Worm (Caenorhabditis elegans) whole organism, L3 larva: ENCODE measurements around the gene dcaf-13.

ENCODE experiments used
- R02D3.7 ChIP-seq: fragments of 150-350 bp; optimal IDR thresholded peaks from 2 replicates; lab custom pipeline; 2014; ENCODE audit warnings: missing biosample characterization, missing genetic modification characterization
- ZK546.5 ChIP-seq: sonication (generic microtip); optimal IDR thresholded peaks from 2 replicates; lab custom pipeline; 2017; ENCODE audit warnings: missing biosample characterization, missing genetic modification characterization
- ama-1 ChIP-seq: fragments of 150-350 bp; optimal IDR thresholded peaks from 2 replicates; lab custom pipeline; 2018
- ceh-16 ChIP-seq: sonication (generic microtip); optimal IDR thresholded peaks from 2 replicates; lab custom pipeline; 2017; ENCODE audit warnings: missing biosample characterization, missing genetic modification characterization
- ceh-28 ChIP-seq: fragments of 150-350 bp; optimal IDR thresholded peaks from 2 replicates; lab custom pipeline; 2014; ENCODE audit warnings: missing biosample characterization, missing genetic modification reagents, missing genetic modification characterization
- ceh-9 ChIP-seq: sonication (generic microtip); optimal IDR thresholded peaks from 2 replicates; lab custom pipeline; 2018; ENCODE audit warnings: missing biosample characterization, missing genetic modification characterization
- egl-27 ChIP-seq: sonication (generic microtip); optimal IDR thresholded peaks from 4 replicates; lab custom pipeline; 2017; ENCODE audit warnings: missing biosample characterization, missing genetic modification reagents, missing genetic modification characterization
- elt-1 ChIP-seq: fragments of 150-350 bp; optimal IDR thresholded peaks from 2 replicates; lab custom pipeline; 2014; ENCODE audit warnings: missing biosample characterization, missing genetic modification characterization
- elt-2 ChIP-seq: sonication (generic microtip); optimal IDR thresholded peaks from 2 replicates; lab custom pipeline; 2016; ENCODE audit warnings: missing genetic modification reagents, mild to moderate bottlenecking, missing genetic modification characterization, missing compliant biosample characterization
- elt-3 ChIP-seq, 3 experiments: fragments of 150-350 bp in 1 of 3; sonication (generic microtip) in 2 of 3; optimal IDR thresholded peaks; 2 replicates in 2 of 3; 4 replicates in 1 of 3; lab custom pipeline; 2014 to 2017; ENCODE audit warnings: missing biosample characterization in 3 of 3, missing genetic modification characterization in 3 of 3
- fkh-2 ChIP-seq: fragments of 150-350 bp; optimal IDR thresholded peaks from 2 replicates; lab custom pipeline; 2014; ENCODE audit warnings: missing biosample characterization, missing genetic modification reagents, missing genetic modification characterization
- fos-1 ChIP-seq: fragments of 150-350 bp; optimal IDR thresholded peaks from 2 replicates; lab custom pipeline; 2014; ENCODE audit warnings: missing biosample characterization, missing genetic modification characterization
- jun-1 ChIP-seq: fragments of 150-350 bp; optimal IDR thresholded peaks from 2 replicates; lab custom pipeline; 2014; ENCODE audit warnings: missing biosample characterization, missing genetic modification reagents, missing genetic modification characterization
- lin-15B ChIP-seq: fragments of 150-350 bp; optimal IDR thresholded peaks from 2 replicates; lab custom pipeline; 2014; ENCODE audit warnings: missing biosample characterization, missing genetic modification characterization
- lin-39 ChIP-seq: fragments of 150-350 bp; optimal IDR thresholded peaks from 2 replicates; lab custom pipeline; 2018; ENCODE audit warnings: missing biosample characterization, missing genetic modification reagents, missing genetic modification characterization
- mml-1 ChIP-seq: fragments of 150-350 bp; sonication (generic microtip); optimal IDR thresholded peaks from 3 replicates; lab custom pipeline; 2014; ENCODE audit warnings: missing biosample characterization, missing genetic modification characterization
- nfya-1 ChIP-seq: sonication (generic microtip); optimal IDR thresholded peaks from 2 replicates; lab custom pipeline; 2017; ENCODE audit warnings: missing genetic modification characterization, mild to moderate bottlenecking, missing compliant biosample characterization, antibody characterized with exemption, moderate library complexity; ENCODE audit not compliant: insufficient read depth
- nhr-12 ChIP-seq: fragments of 150-350 bp; optimal IDR thresholded peaks from 2 replicates; lab custom pipeline; 2014; ENCODE audit warnings: missing biosample characterization, missing genetic modification characterization
- nhr-23 ChIP-seq: fragments of 150-350 bp; optimal IDR thresholded peaks from 2 replicates; lab custom pipeline; 2014; ENCODE audit warnings: missing biosample characterization, missing genetic modification reagents, missing genetic modification characterization
- nhr-237 ChIP-seq: fragments of 150-350 bp; optimal IDR thresholded peaks from 2 replicates; lab custom pipeline; 2014; ENCODE audit warnings: missing biosample characterization, missing genetic modification characterization
- nhr-25 ChIP-seq: sonication (generic microtip); optimal IDR thresholded peaks from 2 replicates; lab custom pipeline; 2017; ENCODE audit warnings: missing biosample characterization, missing genetic modification characterization
- nhr-28 ChIP-seq: fragments of 150-350 bp; optimal IDR thresholded peaks from 2 replicates; lab custom pipeline; 2014; ENCODE audit warnings: missing biosample characterization, missing genetic modification characterization
- nhr-43 ChIP-seq: sonication (generic microtip); optimal IDR thresholded peaks from 2 replicates; lab custom pipeline; 2016; ENCODE audit warnings: mild to moderate bottlenecking, missing genetic modification characterization, missing compliant biosample characterization; ENCODE audit not compliant: poor library complexity, severe bottlenecking
- nhr-77 ChIP-seq: fragments of 150-350 bp; optimal IDR thresholded peaks from 2 replicates; lab custom pipeline; 2014; ENCODE audit warnings: missing biosample characterization, missing genetic modification characterization
- pqm-1 ChIP-seq: fragments of 150-350 bp; optimal IDR thresholded peaks from 2 replicates; lab custom pipeline; 2017; ENCODE audit warnings: missing biosample characterization, missing genetic modification characterization, inconsistent platforms
- skn-1 ChIP-seq: fragments of 150-350 bp; optimal IDR thresholded peaks from 2 replicates; lab custom pipeline; 2014; ENCODE audit warnings: missing biosample characterization, missing genetic modification characterization
- snpc-4 ChIP-seq: fragments of 150-350 bp; optimal IDR thresholded peaks from 2 replicates; lab custom pipeline; 2014; ENCODE audit warnings: missing biosample characterization, missing genetic modification characterization
- tbx-2 ChIP-seq: sonication (generic microtip); optimal IDR thresholded peaks from 2 replicates; lab custom pipeline; 2016; ENCODE audit warnings: mild to moderate bottlenecking, missing genetic modification characterization, missing compliant biosample characterization
- zag-1 ChIP-seq: fragments of 150-350 bp; optimal IDR thresholded peaks from 2 replicates; lab custom pipeline; 2014; ENCODE audit warnings: missing biosample characterization, missing genetic modification characterization
- ztf-4 ChIP-seq: fragments of 150-350 bp; optimal IDR thresholded peaks from 2 replicates; lab custom pipeline; 2014; ENCODE audit warnings: missing biosample characterization, missing genetic modification characterization

The dcaf-13 gene

DNA sequence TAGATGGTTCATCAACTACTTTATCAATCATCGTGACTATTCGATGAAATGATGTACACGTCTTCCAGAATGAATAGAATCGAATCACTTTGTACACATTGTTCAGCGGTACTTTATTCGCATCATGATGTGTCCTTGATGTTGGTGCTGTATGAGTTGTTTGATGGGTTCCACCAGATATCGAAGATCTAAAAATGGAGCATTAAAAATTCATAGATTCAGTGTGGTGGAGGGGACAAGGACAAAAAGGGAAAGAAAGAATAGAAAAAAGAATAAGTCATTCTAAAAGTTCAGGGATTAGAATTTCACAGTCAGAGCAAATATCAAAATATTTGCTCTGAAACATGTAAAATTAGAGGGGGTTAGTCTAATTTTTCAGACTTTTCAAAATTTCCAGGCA is 20.1 kb upstream of the dcaf-13 start:
- TF ChIP-seq pqm-1 (no peak), nhr-237 (tag; lab: Kevin White, UChicago) (no peak), ZK546.5 (tag; lab: Kevin White, UChicago) (no peak), ceh-9 (tag; lab: Kevin White, UChicago) (no peak), nhr-25 (no peak), nhr-23 (tag; lab: Kevin White, UChicago) (no peak), ama-1 (no peak), egl-27 (no peak)

ce11 chrII:4441278-4441677 is 16.6 kb upstream of the dcaf-13 start:
- TF ChIP-seq nhr-23 (tag; lab: Kevin White, UChicago), result no peak
- peak; percentile 93 for TF ChIP-seq nfya-1 (tag; lab: Kevin White, UChicago)

- TF ChIP-seq elt-2 (tag; lab: Kevin White, UChicago), result peak; percentile 33
- no peak for TF ChIP-seq lin-15B (tag; lab: Kevin White, UChicago)
These were observed 13.9 kb upstream of the dcaf-13 start, which contains the start of gene nhr-16 for ce11 chrII:4438601-4439000. TSS of gene nhr-16 (plus strand) at chrII:4438805.

DNA sequence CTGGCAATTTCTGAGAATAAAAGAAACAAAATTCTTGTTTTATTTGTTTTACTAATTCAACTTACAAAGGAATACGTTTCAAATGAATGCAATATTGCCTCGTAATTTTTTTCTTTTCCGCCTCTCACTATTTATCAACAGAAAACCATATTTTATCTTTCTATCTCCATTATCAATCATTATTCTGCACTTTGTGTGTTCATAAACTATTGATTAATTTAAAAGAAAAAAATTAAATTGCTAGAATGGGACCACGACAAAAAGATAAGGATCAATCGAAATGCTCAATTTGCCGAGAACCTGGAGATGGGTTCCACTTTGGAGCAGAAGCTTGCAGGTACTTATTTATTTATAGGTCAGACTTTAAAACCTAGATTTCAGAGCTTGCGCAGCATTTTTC is 10.4 kb upstream of the dcaf-13 start, which contains the start of gene nhr-273:
TSS of gene nhr-273 (plus strand) at position 167 of the 400 bp plus-strand sequence.
- TF ChIP-seq nhr-43 (tag; lab: Kevin White, UChicago), result peak; percentile 61
- peak; percentile 54 for TF ChIP-seq elt-2 (tag; lab: Kevin White, UChicago)
- no peak for TF ChIP-seq ceh-16 (tag; lab: Kevin White, UChicago)

DNA sequence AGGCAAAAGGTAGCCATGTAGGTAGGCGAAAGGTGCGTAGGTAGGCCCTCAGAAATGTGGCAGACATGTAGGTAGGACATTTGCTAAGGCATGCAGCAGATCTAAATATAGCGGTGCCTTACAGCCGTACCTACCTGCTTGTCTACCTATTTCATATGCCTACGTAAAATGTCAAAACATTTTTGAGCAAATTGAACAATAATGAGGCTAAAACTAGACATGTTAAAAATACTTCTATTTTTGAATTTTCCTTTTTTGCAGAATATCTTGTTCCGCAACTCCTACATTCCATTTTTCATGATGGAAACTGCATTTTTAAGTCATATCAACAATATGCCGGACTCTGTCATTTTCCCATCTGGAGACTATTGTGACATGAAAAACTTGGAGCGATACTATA is 9.6 kb upstream of the dcaf-13 start:
- no peak for TF ChIP-seq elt-3 (tag; optimal IDR thresholded peaks at IDR 0.05; lab: Kevin White, UChicago)
- TF ChIP-seq tbx-2, result no peak
- TF ChIP-seq nhr-25, result no peak
- no peak for TF ChIP-seq ama-1
- TF ChIP-seq elt-1 (tag; lab: Kevin White, UChicago), result no peak
- TF ChIP-seq nhr-23 (tag; lab: Kevin White, UChicago), result no peak
- TF ChIP-seq ztf-4 (tag; lab: Kevin White, UChicago), result no peak
- no peak for TF ChIP-seq nhr-12
- TF ChIP-seq R02D3.7 (tag; lab: Kevin White, UChicago), result no peak
- no peak for TF ChIP-seq mml-1

ce11 chrII:4433146-4433545 is 8.4 kb upstream of the dcaf-13 start, which contains the start of gene nhr-109:
TSS of gene nhr-109 (plus strand) at chrII:4433367.
- no peak for TF ChIP-seq skn-1 (tag; lab: Kevin White, UChicago)
- TF ChIP-seq pqm-1, result peak; percentile 40
- peak; percentile 59 for TF ChIP-seq elt-2 (tag; lab: Kevin White, UChicago)

DNA sequence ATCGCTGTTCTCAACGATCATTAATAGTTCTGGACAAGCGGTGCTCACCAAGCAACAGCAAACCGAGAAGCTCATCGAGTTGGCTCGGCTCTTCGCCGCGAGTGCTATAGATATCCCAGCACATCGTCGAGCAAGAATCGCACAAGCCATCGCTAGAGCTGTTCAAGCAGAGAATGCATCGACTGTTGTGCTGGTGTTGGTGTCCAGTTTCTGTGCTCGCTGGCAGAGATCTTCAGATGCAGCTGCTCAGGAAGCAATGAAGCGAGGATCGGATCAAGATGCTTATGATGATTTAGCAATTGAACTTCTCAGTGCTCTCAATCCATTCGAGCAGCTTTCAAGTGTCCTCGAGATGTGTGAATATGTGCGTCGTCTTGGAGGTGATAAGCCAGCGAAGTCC is 3.4 kb upstream of the dcaf-13 start:
- TF ChIP-seq lin-39, result no peak
- TF ChIP-seq snpc-4 (tag; lab: Kevin White, UChicago), result no peak
- TF ChIP-seq tbx-2, result no peak
- TF ChIP-seq fkh-2 (tag; lab: Kevin White, UChicago), result no peak
- no peak for TF ChIP-seq elt-1 (tag; lab: Kevin White, UChicago)
- TF ChIP-seq zag-1 (tag; lab: Kevin White, UChicago), result no peak
- TF ChIP-seq elt-2 (tag; lab: Kevin White, UChicago), result no peak
- no peak for TF ChIP-seq ceh-28 (tag; lab: Kevin White, UChicago)
- TF ChIP-seq elt-3 (tag; optimal IDR thresholded peaks at IDR 0.05; lab: Kevin White, UChicago), result no peak
- no peak for TF ChIP-seq nhr-28 (tag; lab: Kevin White, UChicago)
- no peak for TF ChIP-seq nhr-23 (tag; lab: Kevin White, UChicago)
- no peak for TF ChIP-seq R02D3.7 (tag; lab: Kevin White, UChicago)
- TF ChIP-seq ztf-4 (tag; lab: Kevin White, UChicago), result no peak
- TF ChIP-seq jun-1 (tag; lab: Kevin White, UChicago), result no peak
- TF ChIP-seq lin-15B (tag; lab: Kevin White, UChicago), result no peak
- TF ChIP-seq nhr-237 (tag; lab: Kevin White, UChicago), result no peak
- TF ChIP-seq nhr-12, result no peak
- TF ChIP-seq nhr-77 (tag; lab: Kevin White, UChicago), result no peak
- no peak for TF ChIP-seq fos-1 (tag; lab: Kevin White, UChicago)
